Worm (Caenorhabditis elegans) whole organism, young adult: ENCODE data around the gene egg-2.

Experiments used
- F49E8.2 ChIP-seq: sonication (generic microtip); optimal IDR thresholded peaks from 3 replicates; lab custom pipeline; 2017; ENCODE audit warnings: missing genetic modification characterization, mild to moderate bottlenecking, missing compliant biosample characterization, antibody characterized with exemption, moderate library complexity; ENCODE audit not compliant: insufficient read depth
- F52B5.7 ChIP-seq: sonication (generic microtip); optimal IDR thresholded peaks from 2 replicates; lab custom pipeline; 2016; ENCODE audit warnings: mild to moderate bottlenecking, missing genetic modification characterization, missing compliant biosample characterization
- K11D2.4 ChIP-seq: fragments of 200-800 bp; sonication (Bioruptor generic); IDR thresholded peaks from 2 replicates; pipeline ENCODE4 v1.3.6; 2022; ENCODE audit warnings: missing genetic modification reagents, missing genetic modification characterization, missing compliant biosample characterization
- T26A5.8 ChIP-seq: sonication (generic microtip); optimal IDR thresholded peaks from 2 replicates; lab custom pipeline; 2016; ENCODE audit warnings: missing genetic modification characterization, missing compliant biosample characterization
- Y53G8AR.9 ChIP-seq: fragments of 200-800 bp; sonication (Bioruptor generic); conservative IDR thresholded peaks from 2 replicates; pipeline ENCODE4 v1.3.6; 2022; ENCODE audit warnings: missing genetic modification reagents, missing genetic modification characterization, missing compliant biosample characterization
- Y79H2A.3 ChIP-seq: fragments of 200-800 bp; sonication (Bioruptor generic); conservative IDR thresholded peaks from 2 replicates; pipeline ENCODE4 v1.3.6; 2022; ENCODE audit warnings: missing genetic modification reagents, missing genetic modification characterization, missing compliant biosample characterization
- ama-1 ChIP-seq, 3 experiments: fragments of 150-350 bp in 1 of 3; sonication (generic microtip) in 2 of 3; optimal IDR thresholded peaks; 2 replicates each; lab custom pipeline; 2014 to 2018; ENCODE audit warnings: missing biosample characterization in 2 of 3, missing genetic modification characterization in 2 of 3, missing genetic modification reagents in 2 of 3
- atf-7 ChIP-seq: sonication (generic microtip); optimal IDR thresholded peaks from 2 replicates; lab custom pipeline; 2017; ENCODE audit warnings: mild to moderate bottlenecking, missing genetic modification characterization, missing compliant biosample characterization
- attf-3 ChIP-seq: fragments of 200-800 bp; sonication (Bioruptor generic); conservative IDR thresholded peaks from 2 replicates; pipeline ENCODE4 v1.3.6; 2022; ENCODE audit warnings: missing genetic modification reagents, missing genetic modification characterization, missing compliant biosample characterization
- cebp-1 ChIP-seq, 2 experiments: fragments of 200-800 bp in 1 of 2; sonication (Bioruptor generic) in 1 of 2; sonication (generic microtip) in 1 of 2; IDR thresholded peaks in 1 of 2; optimal IDR thresholded peaks in 1 of 2; 2 replicates each; pipeline versions ENCODE4 v1.3.6 to Lab custom; 2017 to 2022; ENCODE audit warnings: missing compliant biosample characterization in 2 of 2, missing genetic modification characterization in 2 of 2, mild to moderate bottlenecking in 1 of 2, missing genetic modification reagents in 1 of 2, moderate library complexity in 1 of 2
- ceh-100 ChIP-seq: fragments of 200-800 bp; sonication (Bioruptor generic); IDR thresholded peaks from 2 replicates; pipeline ENCODE4 v1.3.6; 2022; ENCODE audit warnings: missing genetic modification reagents, missing genetic modification characterization, missing compliant biosample characterization
- ceh-58 ChIP-seq: fragments of 200-800 bp; sonication (Bioruptor generic); IDR thresholded peaks from 2 replicates; pipeline ENCODE4 v1.3.6; 2022; ENCODE audit warnings: missing genetic modification characterization, missing compliant biosample characterization
- egl-18 ChIP-seq: fragments of 200-800 bp; sonication (Bioruptor generic); IDR thresholded peaks from 2 replicates; pipeline ENCODE4 v1.3.6; 2022; ENCODE audit warnings: missing genetic modification reagents, missing genetic modification characterization, missing compliant biosample characterization
- egrh-3 ChIP-seq: fragments of 200-800 bp; sonication (Bioruptor generic); IDR thresholded peaks from 2 replicates; pipeline ENCODE4 v1.3.6; 2022; ENCODE audit warnings: missing genetic modification reagents, missing genetic modification characterization, missing compliant biosample characterization
- ekl-4 ChIP-seq: fragments of 200-800 bp; sonication (Bioruptor generic); IDR thresholded peaks from 2 replicates; pipeline ENCODE4 v1.3.6; 2022; ENCODE audit warnings: missing genetic modification reagents, missing genetic modification characterization, missing compliant biosample characterization
- fkh-3 ChIP-seq: sonication (generic microtip); optimal IDR thresholded peaks from 2 replicates; lab custom pipeline; 2016; ENCODE audit warnings: mild to moderate bottlenecking, missing genetic modification characterization, missing compliant biosample characterization
- him-1 ChIP-seq: sonication (generic microtip); optimal IDR thresholded peaks from 2 replicates; lab custom pipeline; 2016; ENCODE audit warnings: missing genotype, missing genetic modification reagents, missing genetic modification characterization, missing compliant biosample characterization
- hsf-1 ChIP-seq: fragments of 200-800 bp; sonication (Bioruptor generic); IDR thresholded peaks from 2 replicates; pipeline ENCODE4 v1.3.6; 2022; ENCODE audit warnings: missing genetic modification reagents, missing genetic modification characterization, missing compliant biosample characterization
- lag-1 ChIP-seq: fragments of 200-800 bp; sonication (Bioruptor generic); IDR thresholded peaks from 2 replicates; pipeline ENCODE4 v1.3.6; 2022; ENCODE audit warnings: missing genetic modification reagents, missing genetic modification characterization, missing compliant biosample characterization
- lin-40 ChIP-seq: sonication (generic microtip); optimal IDR thresholded peaks from 2 replicates; lab custom pipeline; 2016; ENCODE audit warnings: missing genetic modification characterization, mild to moderate bottlenecking, missing compliant biosample characterization, missing genotype, missing genetic modification reagents
- lir-1 ChIP-seq: fragments of 200-800 bp; sonication (Bioruptor generic); conservative IDR thresholded peaks from 2 replicates; pipeline ENCODE4 v1.3.6; 2022; ENCODE audit warnings: missing genetic modification reagents, missing genetic modification characterization, missing compliant biosample characterization
- lsl-1 ChIP-seq: fragments of 200-800 bp; sonication (Bioruptor generic); optimal IDR thresholded peaks from 2 replicates; lab custom pipeline; 2018; ENCODE audit warnings: mild to moderate bottlenecking, missing genetic modification characterization, moderate library complexity, missing compliant biosample characterization
- lsy-27 ChIP-seq: sonication (generic microtip); optimal IDR thresholded peaks from 2 replicates; lab custom pipeline; 2017; ENCODE audit warnings: missing genetic modification characterization, mild to moderate bottlenecking, missing compliant biosample characterization, antibody characterized with exemption, missing genotype, borderline replicate concordance; ENCODE audit not compliant: insufficient read depth
- madf-3 ChIP-seq: fragments of 200-800 bp; sonication (Bioruptor generic); IDR thresholded peaks from 2 replicates; pipeline ENCODE4 v1.3.6; 2022; ENCODE audit warnings: missing genetic modification reagents, missing genetic modification characterization, missing compliant biosample characterization
- madf-6 ChIP-seq: fragments of 200-800 bp; sonication (Bioruptor generic); IDR thresholded peaks from 2 replicates; pipeline ENCODE4 v1.3.6; 2022; ENCODE audit warnings: missing genetic modification reagents, missing genetic modification characterization, missing compliant biosample characterization
- nfya-1 ChIP-seq: sonication (generic microtip); optimal IDR thresholded peaks from 2 replicates; lab custom pipeline; 2017; ENCODE audit warnings: antibody characterized with exemption, missing compliant biosample characterization, missing genetic modification characterization, borderline replicate concordance; ENCODE audit not compliant: insufficient read depth
- rpc-1 ChIP-seq, 2 experiments: fragments of 150-350 bp in 1 of 2; sonication (generic microtip) in 1 of 2; optimal IDR thresholded peaks; 2 replicates each; lab custom pipeline; 2014 to 2018; ENCODE audit warnings: missing biosample characterization in 1 of 2, missing genetic modification characterization in 1 of 2, missing genetic modification reagents in 1 of 2, missing genotype in 1 of 2
- somi-1 ChIP-seq: fragments of 200-800 bp; sonication (Bioruptor generic); optimal IDR thresholded peaks from 2 replicates; lab custom pipeline; 2018; ENCODE audit warnings: mild to moderate bottlenecking, missing genetic modification characterization, missing compliant biosample characterization
- sptf-2 ChIP-seq: fragments of 200-800 bp; sonication (Bioruptor generic); optimal IDR thresholded peaks from 2 replicates; lab custom pipeline; 2018; ENCODE audit warnings: mild to moderate bottlenecking, missing genetic modification characterization, missing compliant biosample characterization
- tbx-9 ChIP-seq: sonication (generic microtip); optimal IDR thresholded peaks from 2 replicates; lab custom pipeline; 2016; ENCODE audit warnings: borderline replicate concordance, missing genetic modification characterization, inconsistent platforms, missing compliant biosample characterization
- tlf-1 ChIP-seq: fragments of 200-800 bp; sonication (Bioruptor generic); optimal IDR thresholded peaks from 2 replicates; lab custom pipeline; 2018; ENCODE audit warnings: mild to moderate bottlenecking, missing genetic modification characterization, missing compliant biosample characterization
- xnd-1 ChIP-seq: sonication (generic microtip); optimal IDR thresholded peaks from 2 replicates; lab custom pipeline; 2016; ENCODE audit warnings: missing genotype, missing genetic modification reagents, missing genetic modification characterization, missing compliant biosample characterization
- zfh-2 ChIP-seq: fragments of 200-800 bp; sonication (Bioruptor generic); conservative IDR thresholded peaks from 2 replicates; pipeline ENCODE4 v1.3.6; 2022; ENCODE audit warnings: missing genetic modification reagents, missing genetic modification characterization, missing compliant biosample characterization
- zim-3 ChIP-seq: sonication (generic microtip); optimal IDR thresholded peaks from 2 replicates; lab custom pipeline; 2017; ENCODE audit warnings: mild to moderate bottlenecking, missing genetic modification characterization, moderate library complexity, missing compliant biosample characterization
- ztf-18 ChIP-seq: sonication (generic microtip); optimal IDR thresholded peaks from 2 replicates; lab custom pipeline; 2016; ENCODE audit warnings: missing genotype, mild to moderate bottlenecking, missing genetic modification characterization, missing compliant biosample characterization
- ztf-22 ChIP-seq: fragments of 200-800 bp; sonication (Bioruptor generic); optimal IDR thresholded peaks from 2 replicates; lab custom pipeline; 2018; ENCODE audit warnings: mild to moderate bottlenecking, missing genetic modification characterization, moderate library complexity, missing compliant biosample characterization
- ztf-25 ChIP-seq: fragments of 200-800 bp; sonication (Bioruptor generic); IDR thresholded peaks from 2 replicates; pipeline ENCODE4 v1.3.6; 2022; ENCODE audit warnings: missing genetic modification reagents, missing genetic modification characterization, missing compliant biosample characterization
- ztf-26 ChIP-seq: sonication (generic microtip); optimal IDR thresholded peaks from 2 replicates; lab custom pipeline; 2017; ENCODE audit warnings: missing genetic modification characterization, missing compliant biosample characterization

The egg-2 gene

DNA sequence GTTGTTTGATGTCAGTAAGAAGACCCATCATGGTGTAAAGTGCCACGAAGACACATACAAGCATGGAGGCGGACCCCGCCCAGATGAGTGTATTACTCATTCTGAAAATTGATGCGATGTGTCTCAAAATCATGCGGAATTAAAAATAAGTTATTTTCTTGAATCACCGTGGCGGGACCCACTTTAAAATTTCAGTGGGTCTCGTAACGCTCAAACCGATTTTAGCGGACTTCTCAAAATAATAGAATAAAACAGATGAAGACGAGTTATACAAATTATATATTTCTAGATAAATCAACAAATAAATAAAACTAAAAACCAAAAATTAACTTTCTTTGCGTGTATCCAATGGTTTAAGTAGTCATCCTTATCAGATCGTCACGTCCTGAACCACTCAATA, 39.9 kb downstream of the egg-2 start, which contains the start of gene col-8:
TSS of gene col-8 (minus strand) at position 101 of the 400 bp plus-strand sequence.
- TF ChIP-seq Y53G8AR.9 (GFP tag; lab: Robert Waterston, UW) (no peak), attf-3 (no peak), fkh-3 (no peak), lsy-27 (tag; lab: Kevin White, UChicago) (no peak), F52B5.7 (tag; lab: Kevin White, UChicago) (no peak), ztf-26 (tag; lab: Kevin White, UChicago) (no peak), tbx-9 (tag; lab: Kevin White, UChicago) (no peak), K11D2.4 (GFP tag; lab: Robert Waterston, UW) (no peak), ceh-100 (GFP tag; lab: Robert Waterston, UW) (no peak)

DNA sequence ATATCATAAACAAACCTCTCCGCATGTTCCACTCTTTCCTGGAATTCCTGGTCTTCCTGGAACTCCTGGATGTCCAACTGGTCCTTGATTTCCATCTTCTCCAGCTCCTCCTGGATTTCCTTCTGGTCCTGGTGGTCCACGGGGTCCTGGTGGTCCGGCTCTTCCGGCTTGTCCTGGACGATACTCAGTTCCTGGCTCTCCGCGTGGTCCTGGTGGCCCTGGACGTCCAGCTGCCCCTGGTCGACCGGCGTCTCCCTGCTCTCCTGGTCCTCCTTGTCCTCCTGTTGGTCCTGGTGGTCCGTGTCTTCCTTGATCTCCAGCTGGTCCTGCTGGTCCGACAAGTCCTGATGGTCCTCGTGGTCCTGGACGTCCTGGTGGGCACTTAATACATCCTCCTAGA, 40.7 kb downstream of the egg-2 start:
- TF ChIP-seq lsy-27 (tag; lab: Kevin White, UChicago), result no peak
- TF ChIP-seq xnd-1, result no peak
- TF ChIP-seq rpc-1 (optimal IDR thresholded peaks at IDR 0.05; lab: Kevin White, UChicago), result no peak
- no peak for TF ChIP-seq rpc-1 (tag; optimal IDR thresholded peaks at IDR 0.05; lab: Kevin White, UChicago)
- TF ChIP-seq ceh-58, result no peak
- no peak for TF ChIP-seq zim-3 (tag; lab: Kevin White, UChicago)
- TF ChIP-seq madf-3 (GFP tag; lab: Robert Waterston, UW), result no peak
- TF ChIP-seq tbx-9 (tag; lab: Kevin White, UChicago), result no peak
- TF ChIP-seq lir-1 (GFP tag; lab: Robert Waterston, UW), result no peak
- 0 out of 2 replicates have a peak, but pooled peaks have one; percentile 33 for TF ChIP-seq ztf-25 (GFP tag; lab: Robert Waterston, UW)
- TF ChIP-seq egrh-3 (GFP tag; lab: Robert Waterston, UW), result peak; percentile 90
- peak; percentile 92 for TF ChIP-seq zfh-2 (GFP tag; lab: Robert Waterston, UW)

DNA sequence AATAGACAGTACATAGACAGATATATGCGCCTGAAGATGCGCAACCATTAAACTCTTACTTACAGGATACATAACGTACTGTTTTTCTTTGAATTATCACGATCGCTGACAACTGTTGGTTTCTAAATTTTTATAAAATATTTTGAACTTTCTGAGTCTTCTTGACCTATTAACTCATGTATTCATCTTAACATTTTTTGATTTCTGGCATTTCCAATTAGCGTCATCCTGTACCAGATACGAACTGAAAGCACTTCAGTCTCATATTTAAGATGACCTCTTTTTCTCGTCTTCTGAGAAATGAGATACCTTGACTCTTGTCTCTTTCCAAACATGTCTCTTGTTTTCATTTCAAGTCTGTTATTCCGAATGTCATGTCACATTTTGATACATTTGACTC, 46.6 kb downstream of the egg-2 start:
- no peak for TF ChIP-seq F49E8.2 (tag; lab: Kevin White, UChicago)
- TF ChIP-seq madf-6, result no peak
- no peak for TF ChIP-seq ztf-18 (tag; lab: Kevin White, UChicago)
- TF ChIP-seq atf-7 (tag; lab: Kevin White, UChicago), result no peak
- no peak for TF ChIP-seq sptf-2 (GFP tag; lab: Kevin White, UChicago)
- no peak for TF ChIP-seq hsf-1 (GFP tag; lab: Robert Waterston, UW)
- no peak for TF ChIP-seq him-1 (tag; lab: Kevin White, UChicago)
- no peak for TF ChIP-seq Y79H2A.3 (GFP tag; lab: Robert Waterston, UW)
- TF ChIP-seq nfya-1 (tag; lab: Kevin White, UChicago), result no peak
- TF ChIP-seq lsl-1, result no peak
- no peak for TF ChIP-seq somi-1 (GFP tag; lab: Kevin White, UChicago)
- no peak for TF ChIP-seq tlf-1 (GFP tag; lab: Kevin White, UChicago)
- no peak for TF ChIP-seq T26A5.8 (tag; lab: Kevin White, UChicago)
- TF ChIP-seq lin-40, result no peak
- TF ChIP-seq lag-1 (GFP tag; lab: Robert Waterston, UW), result no peak
- TF ChIP-seq ztf-22 (GFP tag; lab: Kevin White, UChicago), result no peak
- no peak for TF ChIP-seq egl-18 (GFP tag; lab: Robert Waterston, UW)
- TF ChIP-seq ekl-4 (GFP tag; lab: Robert Waterston, UW), result no peak
- TF ChIP-seq cebp-1 (GFP tag; IDR thresholded peaks at IDR 0.05; lab: Robert Waterston, UW), result no peak
- TF ChIP-seq cebp-1 (tag; optimal IDR thresholded peaks at IDR 0.05; lab: Kevin White, UChicago), result no peak
- TF ChIP-seq ama-1 (optimal IDR thresholded peaks at IDR 0.05; lab: Kevin White, UChicago), result no peak
- TF ChIP-seq ama-1 (GFP tag; optimal IDR thresholded peaks at IDR 0.05; lab: Kevin White, UChicago), result no peak
